Worm (Caenorhabditis elegans) whole organism, L4 larva: ENCODE measurements around the gene ceh-74.

Source experiments
- ama-1 ChIP-seq: fragments of 150-350 bp; optimal IDR thresholded peaks from 2 replicates; lab custom pipeline; 2014; ENCODE audit warnings: inconsistent platforms, mixed read lengths
- dpl-1 ChIP-seq: fragments of 150-350 bp; optimal IDR thresholded peaks from 2 replicates; lab custom pipeline; 2014; ENCODE audit warnings: missing biosample characterization, missing genetic modification reagents, missing genetic modification characterization
- mdl-1 ChIP-seq, 2 experiments: fragments of 150-350 bp in 1 of 2; sonication (generic microtip) in 1 of 2; optimal IDR thresholded peaks; 2 replicates each; lab custom pipeline; 2014 to 2017; ENCODE audit warnings: missing biosample characterization in 2 of 2, missing genetic modification characterization in 2 of 2
- pha-4 ChIP-seq, 2 experiments: fragments of 150-350 bp in 1 of 2; fragments of 200-800 bp in 1 of 2; sonication (Bioruptor generic) in 1 of 2; IDR thresholded peaks in 1 of 2; optimal IDR thresholded peaks in 1 of 2; 2 replicates each; pipeline versions ENCODE4 v1.3.6 to Lab custom; 2014 to 2022; ENCODE audit warnings: missing genetic modification characterization in 2 of 2, missing genetic modification reagents in 2 of 2, missing biosample characterization in 1 of 2, missing compliant biosample characterization in 1 of 2
- rbr-2 ChIP-seq: sonication (generic microtip); optimal IDR thresholded peaks from 2 replicates; lab custom pipeline; 2016; ENCODE audit warnings: missing genotype, missing genetic modification characterization, missing compliant biosample characterization
- unc-130 ChIP-seq: sonication (generic microtip); optimal IDR thresholded peaks from 2 replicates; lab custom pipeline; 2016; ENCODE audit warnings: missing genetic modification reagents, missing genetic modification characterization, missing compliant biosample characterization
- zag-1 ChIP-seq: fragments of 150-350 bp; optimal IDR thresholded peaks from 2 replicates; lab custom pipeline; 2014; ENCODE audit warnings: missing biosample characterization, missing genetic modification characterization

DNA sequence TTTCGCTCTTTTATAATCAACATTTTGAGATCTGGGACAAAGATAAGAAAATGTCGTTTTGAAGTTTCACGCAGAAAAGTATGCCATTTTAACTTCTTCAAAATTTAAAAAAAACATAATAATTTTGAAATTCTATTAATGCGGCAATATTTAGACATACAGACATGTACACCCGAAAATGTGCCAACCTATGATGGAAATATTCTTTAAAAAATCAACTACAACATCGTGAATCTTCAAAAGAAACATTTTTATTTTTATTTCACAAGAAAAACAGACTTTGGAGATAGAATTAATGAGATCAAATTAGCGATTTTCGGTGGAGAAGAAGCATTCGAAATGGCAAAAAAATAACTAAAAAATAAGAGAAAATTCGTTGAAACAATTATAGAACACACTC lies 37.2 kb downstream of the ceh-74 start, which contains the start of gene T16A9.5:
- TF ChIP-seq zag-1 (tag; lab: Kevin White, UChicago), result no peak
- TF ChIP-seq ama-1 (lab: Kevin White, UChicago), result no peak
- TF ChIP-seq pha-4 (GFP tag; IDR thresholded peaks at IDR 0.05; lab: Robert Waterston, UW), result no peak
- no peak for TF ChIP-seq pha-4 (tag; optimal IDR thresholded peaks at IDR 0.05; lab: Kevin White, UChicago)
- TF ChIP-seq rbr-2 (tag; lab: Kevin White, UChicago), result no peak
- no peak for TF ChIP-seq mdl-1 (tag; optimal IDR thresholded peaks at IDR 0.05; lab: Kevin White, UChicago)
- no peak for TF ChIP-seq dpl-1 (GFP tag; lab: Kevin White, UChicago)
- TF ChIP-seq unc-130 (GFP tag; lab: Kevin White, UChicago), result no peak
